Fruit fly (Drosophila melanogaster) whole organism, embryonic: Measurements from ENCODE around the gene CG6937.

Source experiments
- Ada2b ChIP-seq: fragments of 200-800 bp; sonication (Bioruptor generic); IDR thresholded peaks from 2 replicates; pipeline ENCODE4 v1.3.6; 2022; ENCODE audit warnings: missing biosample characterization, missing genetic modification characterization
- Blimp-1 ChIP-seq: fragments of 200-800 bp; sonication (Bioruptor generic); optimal IDR thresholded peaks from 3 replicates; lab custom pipeline; 2018; ENCODE audit warnings: missing biosample characterization, missing genetic modification characterization, mild to moderate bottlenecking, moderate library complexity, missing genetic modification reagents
- CG10979 ChIP-seq: fragments of 200-800 bp; sonication (Bioruptor generic); optimal IDR thresholded peaks from 2 replicates; lab custom pipeline; 2018; ENCODE audit warnings: missing biosample characterization, mild to moderate bottlenecking, missing genetic modification characterization, moderate library complexity
- CG12744 ChIP-seq: fragments of 200-800 bp; sonication (Bioruptor generic); optimal IDR thresholded peaks from 2 replicates; lab custom pipeline; 2016; ENCODE audit warnings: missing biosample characterization, missing genetic modification characterization
- CG15011 ChIP-seq: fragments of 200-800 bp; sonication (Bioruptor generic); optimal IDR thresholded peaks from 3 replicates; lab custom pipeline; 2018; ENCODE audit warnings: missing biosample characterization, mild to moderate bottlenecking, missing genetic modification characterization
- CG1529 ChIP-seq: fragments of 200-800 bp; sonication (Bioruptor generic); optimal IDR thresholded peaks from 3 replicates; lab custom pipeline; 2018; ENCODE audit warnings: missing biosample characterization, missing genetic modification characterization
- CG17359 ChIP-seq: fragments of 200-800 bp; sonication (Bioruptor generic); optimal IDR thresholded peaks from 3 replicates; lab custom pipeline; 2018; ENCODE audit warnings: missing biosample characterization, mild to moderate bottlenecking, missing genetic modification characterization, moderate library complexity
- CG17802 ChIP-seq: fragments of 200-800 bp; sonication (Bioruptor generic); optimal IDR thresholded peaks from 2 replicates; lab custom pipeline; 2018; ENCODE audit warnings: missing biosample characterization, mild to moderate bottlenecking, missing genetic modification characterization, moderate library complexity
- CG1792 ChIP-seq: fragments of 200-800 bp; sonication (Bioruptor generic); optimal IDR thresholded peaks from 2 replicates; lab custom pipeline; 2016; ENCODE audit warnings: missing biosample characterization, missing genetic modification characterization
- CG18476 ChIP-seq: fragments of 200-800 bp; sonication (Bioruptor generic); optimal IDR thresholded peaks from 2 replicates; lab custom pipeline; 2016; ENCODE audit warnings: missing biosample characterization, mild to moderate bottlenecking, missing genetic modification characterization
- CG2120 ChIP-seq: fragments of 200-800 bp; sonication (Bioruptor generic); optimal IDR thresholded peaks from 3 replicates; lab custom pipeline; 2016; ENCODE audit warnings: missing biosample characterization, missing genetic modification characterization
- CG3163 ChIP-seq: fragments of 200-800 bp; sonication (Bioruptor generic); optimal IDR thresholded peaks from 3 replicates; lab custom pipeline; 2016; ENCODE audit warnings: missing biosample characterization, missing genetic modification characterization
- CG3407 ChIP-seq: fragments of 200-800 bp; sonication (Bioruptor generic); optimal IDR thresholded peaks from 2 replicates; lab custom pipeline; 2018; ENCODE audit warnings: missing biosample characterization, mild to moderate bottlenecking, missing genetic modification characterization
- CG34376 ChIP-seq: fragments of 200-800 bp; sonication (Bioruptor generic); optimal IDR thresholded peaks from 2 replicates; lab custom pipeline; 2018; ENCODE audit warnings: missing biosample characterization, mild to moderate bottlenecking, missing genetic modification characterization
- CG5180 ChIP-seq: fragments of 200-800 bp; sonication (Bioruptor generic); optimal IDR thresholded peaks from 3 replicates; lab custom pipeline; 2017; ENCODE audit warnings: missing biosample characterization, missing genetic modification characterization, mild to moderate bottlenecking, moderate library complexity, missing genetic modification reagents
- CG5953 ChIP-seq: fragments of 200-800 bp; sonication (Bioruptor generic); IDR thresholded peaks from 2 replicates; pipeline ENCODE4 v1.3.6; 2022; ENCODE audit warnings: missing biosample characterization, missing genetic modification characterization
- CG6175 ChIP-seq: fragments of 200-800 bp; sonication (Bioruptor generic); IDR thresholded peaks from 3 replicates; pipeline ENCODE4 v1.3.6; 2022; ENCODE audit warnings: missing biosample characterization, missing genetic modification characterization
- CG6683 ChIP-seq: fragments of 200-800 bp; sonication (Bioruptor generic); optimal IDR thresholded peaks from 2 replicates; lab custom pipeline; 2017; ENCODE audit warnings: missing biosample characterization, mild to moderate bottlenecking, missing genetic modification characterization, missing genetic modification reagents
- CG7556 ChIP-seq: fragments of 200-800 bp; sonication (Bioruptor generic); optimal IDR thresholded peaks from 2 replicates; lab custom pipeline; 2017; ENCODE audit warnings: missing biosample characterization, mild to moderate bottlenecking, missing genetic modification characterization
- CG7839 ChIP-seq: fragments of 200-800 bp; sonication (Bioruptor generic); optimal IDR thresholded peaks from 3 replicates; lab custom pipeline; 2018; ENCODE audit warnings: missing biosample characterization, mild to moderate bottlenecking, missing genetic modification characterization, moderate library complexity
- CG9609 ChIP-seq: fragments of 200-800 bp; sonication (Bioruptor generic); optimal IDR thresholded peaks from 3 replicates; lab custom pipeline; 2016; ENCODE audit warnings: missing biosample characterization, missing genetic modification characterization
- CG9797 ChIP-seq: fragments of 200-800 bp; sonication (Bioruptor generic); optimal IDR thresholded peaks from 3 replicates; lab custom pipeline; 2018; ENCODE audit warnings: missing biosample characterization, mild to moderate bottlenecking, missing genetic modification characterization
- Camta ChIP-seq: fragments of 200-800 bp; sonication (Bioruptor generic); optimal IDR thresholded peaks from 2 replicates; lab custom pipeline; 2016; ENCODE audit warnings: missing biosample characterization, missing genetic modification characterization
- CoRest ChIP-seq: fragments of 200-800 bp; sonication (Bioruptor generic); optimal IDR thresholded peaks from 3 replicates; lab custom pipeline; 2018; ENCODE audit warnings: missing biosample characterization, mild to moderate bottlenecking, missing genetic modification characterization, moderate library complexity
- Dip2 ChIP-seq: fragments of 200-800 bp; sonication (Bioruptor generic); IDR thresholded peaks from 2 replicates; pipeline ENCODE4 v1.3.6; 2022; ENCODE audit warnings: missing biosample characterization, missing genetic modification characterization
- Doc3 ChIP-seq: fragments of 200-800 bp; sonication (Bioruptor generic); IDR thresholded peaks from 3 replicates; pipeline ENCODE4 v1.3.6; 2022; ENCODE audit warnings: missing biosample characterization, missing genetic modification characterization; ENCODE audit not compliant: partially characterized antibody
- E2f2 ChIP-seq: fragments of 200-800 bp; sonication (Bioruptor generic); IDR thresholded peaks from 2 replicates; pipeline ENCODE4 v1.3.6; 2022; ENCODE audit warnings: missing biosample characterization, missing genetic modification characterization
- Elba2 ChIP-seq: fragments of 200-800 bp; sonication (Bioruptor generic); optimal IDR thresholded peaks from 3 replicates; lab custom pipeline; 2016; ENCODE audit warnings: missing biosample characterization, missing genetic modification characterization
- H2.0 ChIP-seq: fragments of 200-800 bp; sonication (Bioruptor generic); IDR thresholded peaks from 2 replicates; pipeline ENCODE4 v1.3.6; 2022; ENCODE audit warnings: missing biosample characterization, missing genetic modification characterization
- HLH3B ChIP-seq: fragments of 200-800 bp; sonication (Bioruptor generic); IDR thresholded peaks from 2 replicates; pipeline ENCODE4 v1.3.6; 2022; ENCODE audit warnings: missing biosample characterization, missing genetic modification characterization
- Rfx ChIP-seq: fragments of 200-800 bp; sonication (Bioruptor generic); IDR thresholded peaks from 2 replicates; pipeline ENCODE4 v1.3.6; 2022; ENCODE audit warnings: missing biosample characterization, missing genetic modification characterization
- Xbp1 ChIP-seq: fragments of 200-800 bp; sonication (Bioruptor generic); optimal IDR thresholded peaks from 3 replicates; lab custom pipeline; 2016; ENCODE audit warnings: missing biosample characterization, mild to moderate bottlenecking, missing genetic modification characterization
- cg ChIP-seq: fragments of 200-800 bp; sonication (Bioruptor generic); optimal IDR thresholded peaks from 3 replicates; lab custom pipeline; 2019; ENCODE audit warnings: missing biosample characterization, mild to moderate bottlenecking, missing genetic modification characterization, moderate library complexity
- cwo ChIP-seq: fragments of 200-800 bp; sonication (Bioruptor generic); optimal IDR thresholded peaks from 3 replicates; lab custom pipeline; 2017; ENCODE audit warnings: missing biosample characterization, missing genetic modification characterization, mild to moderate bottlenecking, moderate library complexity, missing genetic modification reagents
- fd64A ChIP-seq: fragments of 200-800 bp; sonication (Bioruptor generic); optimal IDR thresholded peaks from 3 replicates; lab custom pipeline; 2018; ENCODE audit warnings: missing biosample characterization, mild to moderate bottlenecking, missing genetic modification characterization
- gsb ChIP-seq: fragments of 200-800 bp; sonication (Bioruptor generic); IDR thresholded peaks from 2 replicates; pipeline ENCODE4 v1.3.6; 2022; ENCODE audit warnings: missing biosample characterization, missing genetic modification characterization
- hb ChIP-seq: fragments of 200-800 bp; sonication (Bioruptor generic); IDR thresholded peaks from 3 replicates; pipeline ENCODE4 v1.3.6; 2022; ENCODE audit warnings: missing biosample characterization, missing genetic modification characterization; ENCODE audit not compliant: partially characterized antibody
- hbn ChIP-seq: fragments of 200-800 bp; sonication (Bioruptor generic); IDR thresholded peaks from 2 replicates; pipeline ENCODE4 v1.3.6; 2022; ENCODE audit warnings: missing biosample characterization, missing genetic modification characterization; ENCODE audit not compliant: partially characterized antibody
- ind ChIP-seq: fragments of 200-800 bp; sonication (Bioruptor generic); optimal IDR thresholded peaks from 3 replicates; lab custom pipeline; 2016; ENCODE audit warnings: missing biosample characterization, missing genetic modification characterization
- kni ChIP-seq: fragments of 200-800 bp; sonication (Bioruptor generic); optimal IDR thresholded peaks from 3 replicates; lab custom pipeline; 2017; ENCODE audit warnings: mild to moderate bottlenecking, missing biosample characterization, missing genetic modification reagents, missing genetic modification characterization
- knrl ChIP-seq: fragments of 200-800 bp; sonication (Bioruptor generic); IDR thresholded peaks from 3 replicates; pipeline ENCODE4 v1.3.6; 2022; ENCODE audit warnings: missing biosample characterization, missing genetic modification characterization; ENCODE audit not compliant: partially characterized antibody
- luna ChIP-seq: fragments of 200-800 bp; sonication (Bioruptor generic); optimal IDR thresholded peaks from 2 replicates; lab custom pipeline; 2016; ENCODE audit warnings: missing biosample characterization, missing genetic modification characterization
- mld ChIP-seq: fragments of 200-800 bp; sonication (Bioruptor generic); IDR thresholded peaks from 3 replicates; pipeline ENCODE4 v1.3.6; 2022; ENCODE audit warnings: missing biosample characterization, missing genetic modification characterization; ENCODE audit not compliant: partially characterized antibody
- nmo ChIP-seq: fragments of 200-800 bp; sonication (Bioruptor generic); optimal IDR thresholded peaks from 2 replicates; lab custom pipeline; 2018; ENCODE audit warnings: missing biosample characterization, mild to moderate bottlenecking, missing genetic modification characterization, moderate library complexity
- nom ChIP-seq: fragments of 200-800 bp; sonication (Bioruptor generic); optimal IDR thresholded peaks from 2 replicates; lab custom pipeline; 2017; ENCODE audit warnings: missing biosample characterization, missing genetic modification characterization, mild to moderate bottlenecking, moderate library complexity, missing genetic modification reagents
- odd ChIP-seq: fragments of 200-800 bp; sonication (Bioruptor generic); optimal IDR thresholded peaks from 2 replicates; lab custom pipeline; 2017; ENCODE audit warnings: missing biosample characterization, mild to moderate bottlenecking, missing genetic modification characterization
- sd ChIP-seq: fragments of 200-800 bp; sonication (Bioruptor generic); optimal IDR thresholded peaks from 3 replicates; lab custom pipeline; 2018; ENCODE audit warnings: missing biosample characterization, mild to moderate bottlenecking, missing genetic modification characterization, moderate library complexity
- shn ChIP-seq: fragments of 200-800 bp; sonication (Bioruptor generic); optimal IDR thresholded peaks from 3 replicates; lab custom pipeline; 2016; ENCODE audit warnings: missing biosample characterization, missing genetic modification characterization
- sr ChIP-seq: fragments of 200-800 bp; sonication (Bioruptor generic); IDR thresholded peaks from 3 replicates; pipeline ENCODE4 v1.3.6; 2022; ENCODE audit warnings: missing biosample characterization, missing genetic modification characterization
- tio ChIP-seq: fragments of 200-800 bp; sonication (Bioruptor generic); optimal IDR thresholded peaks from 2 replicates; lab custom pipeline; 2017; ENCODE audit warnings: missing biosample characterization, missing genetic modification characterization, inconsistent platforms
- toy ChIP-seq: fragments of 200-800 bp; sonication (Bioruptor generic); IDR thresholded peaks from 2 replicates; pipeline ENCODE4 v1.3.6; 2022; ENCODE audit warnings: missing biosample characterization, missing genetic modification characterization
- unpg ChIP-seq: fragments of 200-800 bp; sonication (Bioruptor generic); optimal IDR thresholded peaks from 3 replicates; lab custom pipeline; 2018; ENCODE audit warnings: missing biosample characterization, mild to moderate bottlenecking, missing genetic modification characterization, moderate library complexity
- vvl ChIP-seq: fragments of 200-800 bp; sonication (Bioruptor generic); IDR thresholded peaks from 2 replicates; pipeline ENCODE4 v1.3.6; 2022; ENCODE audit warnings: missing biosample characterization, missing genetic modification characterization

The CG6937 gene

DNA sequence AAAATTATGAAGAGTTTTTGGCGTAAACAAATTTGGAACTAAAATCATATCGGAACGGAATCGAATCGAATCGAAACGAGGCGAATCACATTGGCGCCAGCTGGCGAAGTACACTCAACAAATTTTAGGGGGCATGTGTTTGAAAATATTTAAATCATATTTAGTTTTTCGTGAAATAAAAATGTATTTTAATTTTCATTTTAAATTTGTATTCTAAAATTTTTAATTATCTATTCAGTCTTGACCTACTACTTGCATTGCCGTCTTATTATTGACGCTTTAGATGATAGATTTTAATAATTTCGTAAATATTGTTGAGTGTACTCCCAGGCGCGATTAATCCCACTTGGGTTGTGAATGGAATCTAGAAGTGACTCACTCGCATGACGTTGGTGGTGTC is 44.6 kb downstream of the CG6937 start (continued):
- no peak for TF ChIP-seq Dip2 (GFP tag; lab: Robert Waterston, UW)
- TF ChIP-seq fd64A, result no peak
- TF ChIP-seq CG1792 (GFP tag; lab: Kevin White, UChicago), result no peak
- TF ChIP-seq vvl (GFP tag; lab: Robert Waterston, UW), result no peak
- no peak for TF ChIP-seq kni
- TF ChIP-seq HLH3B (GFP tag; lab: Robert Waterston, UW), result no peak
- peak; percentile 13 for TF ChIP-seq CG10979
- no peak for TF ChIP-seq sd
- no peak for TF ChIP-seq nom (GFP tag; lab: Kevin White, UChicago)
- TF ChIP-seq ind (GFP tag; lab: Kevin White, UChicago), result no peak
- TF ChIP-seq CG6683 (GFP tag; lab: Kevin White, UChicago), result no peak
- TF ChIP-seq CG5953, result no peak
- TF ChIP-seq Ada2b (GFP tag; lab: Robert Waterston, UW), result no peak
- no peak for TF ChIP-seq CG6175 (GFP tag; lab: Robert Waterston, UW)
- TF ChIP-seq CG2120 (GFP tag; lab: Kevin White, UChicago), result no peak
- no peak for TF ChIP-seq shn (GFP tag; lab: Kevin White, UChicago)
- no peak for TF ChIP-seq Doc3 (GFP tag; lab: Robert Waterston, UW)
- TF ChIP-seq CG9797 (GFP tag; lab: Kevin White, UChicago), result no peak
- peak; percentile 36 for TF ChIP-seq CG7556
- no peak for TF ChIP-seq Elba2 (GFP tag; lab: Kevin White, UChicago)
- TF ChIP-seq sr, result no peak
- no peak for TF ChIP-seq CG17359 (tag; lab: Kevin White, UChicago)
- no peak for TF ChIP-seq CG9609 (GFP tag; lab: Kevin White, UChicago)
- peak; percentile 8 for TF ChIP-seq Blimp-1 (GFP tag; lab: Kevin White, UChicago)
- TF ChIP-seq CG12744, result no peak
- no peak for TF ChIP-seq CG3163 (GFP tag; lab: Kevin White, UChicago)
- TF ChIP-seq nmo, result peak; percentile 18
- TF ChIP-seq cg (GFP tag; lab: Kevin White, UChicago), result no peak
- TF ChIP-seq odd (GFP tag; lab: Kevin White, UChicago), result no peak
- TF ChIP-seq gsb, result no peak
- no peak for TF ChIP-seq Rfx (GFP tag; lab: Robert Waterston, UW)
- TF ChIP-seq CG7839, result peak; percentile 23
- TF ChIP-seq tio (GFP tag; lab: Kevin White, UChicago), result no peak
- no peak for TF ChIP-seq CG15011 (GFP tag; lab: Kevin White, UChicago)
- no peak for TF ChIP-seq knrl (GFP tag; lab: Robert Waterston, UW)
- no peak for TF ChIP-seq CG3407 (GFP tag; lab: Kevin White, UChicago)
- TF ChIP-seq CG1529 (GFP tag; lab: Kevin White, UChicago), result no peak
- no peak for TF ChIP-seq H2.0 (GFP tag; lab: Robert Waterston, UW)
- no peak for TF ChIP-seq CoRest (tag; lab: Kevin White, UChicago)
- TF ChIP-seq mld (GFP tag; lab: Robert Waterston, UW), result no peak

DNA sequence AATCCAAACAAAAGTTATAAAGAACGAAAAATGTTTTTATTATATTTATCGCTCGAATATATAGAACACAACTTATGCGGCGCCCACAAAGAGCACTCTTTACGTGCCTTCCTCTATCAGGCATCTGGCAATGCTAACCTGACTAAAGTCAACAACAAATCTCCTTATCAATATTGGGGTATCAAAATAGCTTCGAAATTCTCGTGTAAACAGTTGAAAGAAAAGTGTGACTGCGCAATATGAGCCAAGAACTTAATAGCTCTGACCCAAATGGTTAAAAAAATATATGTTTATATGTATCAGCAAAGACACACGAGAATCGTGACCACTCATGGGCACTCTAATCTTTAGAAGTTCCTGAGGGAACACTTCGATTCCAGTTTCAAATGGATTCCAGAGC is 46.6 kb downstream of the CG6937 start:
- peak; percentile 34 for TF ChIP-seq cwo (GFP tag; lab: Kevin White, UChicago)
- TF ChIP-seq Camta, result peak; percentile 23
- peak; percentile 19 for TF ChIP-seq fd64A
- TF ChIP-seq CG34376 (GFP tag; lab: Kevin White, UChicago), result no peak
- TF ChIP-seq luna (GFP tag; lab: Kevin White, UChicago), result no peak
- no peak for TF ChIP-seq CG18476 (GFP tag; lab: Kevin White, UChicago)
- peak; percentile 5 for TF ChIP-seq CG5180
- TF ChIP-seq Xbp1, result no peak
- TF ChIP-seq unpg (GFP tag; lab: Kevin White, UChicago), result no peak
- no peak for TF ChIP-seq hbn
- no peak for TF ChIP-seq CG17802 (tag; lab: Kevin White, UChicago)
- no peak for TF ChIP-seq E2f2
- no peak for TF ChIP-seq hb (GFP tag; lab: Robert Waterston, UW)
- TF ChIP-seq toy, result 0 out of 2 replicates have a peak, but pooled peaks have one; percentile 6
